Fruit fly (Drosophila melanogaster): ENCODE data around the gene CG3713.

- TF ChIP-seq CTCF (GFP tag; optimal IDR thresholded peaks at IDR 0.05) (no peak), Lpt (GFP tag; optimal IDR thresholded peaks at IDR 0.05) (no peak), HmgD (GFP tag; optimal IDR thresholded peaks at IDR 0.05) (no peak), yki (optimal IDR thresholded peaks at IDR 0.05) (no peak), Jarid2 (GFP tag; optimal IDR thresholded peaks at IDR 0.05) (no peak), CG18011 (GFP tag; optimal IDR thresholded peaks at IDR 0.05) (no peak), CG12219 (GFP tag; optimal IDR thresholded peaks at IDR 0.05) (no peak), Meics (GFP tag; optimal IDR thresholded peaks at IDR 0.05) (no peak), CG30020 (tag; optimal IDR thresholded peaks at IDR 0.05) (no peak), CG31441 (GFP tag; IDR thresholded peaks at IDR 0.05) (no peak), fu2 (GFP tag; optimal IDR thresholded peaks at IDR 0.05) (no peak), lilli (GFP tag; optimal IDR thresholded peaks at IDR 0.05) (no peak)
These were observed 8.9 kb downstream of the CG3713 start for dm6 chrX:838012-838411.

Measured in whole organism, embryonic.